Worm (Caenorhabditis elegans): ENCODE results near the gene C15B12.2.

Gene C15B12.2

ce11 chrX:6460123-6460522, 3.1 kb upstream of the C15B12.2 start:
- TF ChIP-seq ceh-63 (GFP tag; optimal IDR thresholded peaks at IDR 0.05) = no peak
- TF ChIP-seq tbx-2 (tag; optimal IDR thresholded peaks at IDR 0.05) = no peak
- TF ChIP-seq sup-37 (GFP tag; optimal IDR thresholded peaks at IDR 0.05) = no peak
- TF ChIP-seq xbp-1 (tag; optimal IDR thresholded peaks at IDR 0.05) = no peak
- no peak for TF ChIP-seq grh-1 (GFP tag; IDR thresholded peaks at IDR 0.05)
- TF ChIP-seq dsc-1 (tag; optimal IDR thresholded peaks at IDR 0.05) = no peak
- TF ChIP-seq swsn-7 (tag; optimal IDR thresholded peaks at IDR 0.05) = no peak
- no peak for TF ChIP-seq rnt-1 (tag; optimal IDR thresholded peaks at IDR 0.05)

ce11 chrX:6461729-6462128, 1.5 kb upstream of the C15B12.2 start, which contains the start of gene K04E7.1:
Gene K04E7.1, plus strand, starts transcription at chrX:6462029.
- no peak for TF ChIP-seq unc-62 (GFP tag; optimal IDR thresholded peaks at IDR 0.05)
- TF ChIP-seq mep-1 (tag; optimal IDR thresholded peaks at IDR 0.05) = no peak
- no peak for TF ChIP-seq dsc-1 (tag; optimal IDR thresholded peaks at IDR 0.05)
- no peak for TF ChIP-seq egl-27 (tag; optimal IDR thresholded peaks at IDR 0.05)
- no peak for TF ChIP-seq jun-1 (tag; optimal IDR thresholded peaks at IDR 0.05)
- TF ChIP-seq aha-1 (tag; optimal IDR thresholded peaks at IDR 0.05) = no peak
- TF ChIP-seq grh-1 (GFP tag; IDR thresholded peaks at IDR 0.05) = no peak
- no peak for TF ChIP-seq sptf-1 (tag; optimal IDR thresholded peaks at IDR 0.05)
- TF ChIP-seq lin-14 (GFP tag; optimal IDR thresholded peaks at IDR 0.05) = no peak
- TF ChIP-seq hlh-4 (tag; optimal IDR thresholded peaks at IDR 0.05) = no peak

- TF ChIP-seq hpl-2 (GFP tag; optimal IDR thresholded peaks at IDR 0.05) = no peak
- no peak for TF ChIP-seq nhr-20 (tag; optimal IDR thresholded peaks at IDR 0.05)
- TF ChIP-seq efl-1 (optimal IDR thresholded peaks at IDR 0.05) = no peak
- TF ChIP-seq efl-1 (GFP tag; optimal IDR thresholded peaks at IDR 0.05 in 1 of 2) = peak in 1 of 2 experiments; percentile 88
- no peak for TF ChIP-seq lin-14 (GFP tag; optimal IDR thresholded peaks at IDR 0.05)
Measured at ce11 chrX:6462479-6462878, 733 bp upstream of the C15B12.2 start.

ce11 chrX:6467462-6467861, 4.2 kb downstream of the C15B12.2 start, which contains the start of gene C15B12.3:
Gene C15B12.3, minus strand, starts transcription at chrX:6467562.
- no peak for TF ChIP-seq ceh-90 (tag; optimal IDR thresholded peaks at IDR 0.05)
- TF ChIP-seq blmp-1 (tag; optimal IDR thresholded peaks at IDR 0.05) = no peak
- no peak for TF ChIP-seq swsn-7 (tag; optimal IDR thresholded peaks at IDR 0.05)
- TF ChIP-seq xbp-1 (tag; optimal IDR thresholded peaks at IDR 0.05) = no peak
- no peak for TF ChIP-seq nhr-11 (tag; optimal IDR thresholded peaks at IDR 0.05)
- TF ChIP-seq nhr-20 (tag; optimal IDR thresholded peaks at IDR 0.05) = no peak
- no peak for TF ChIP-seq nhr-47 (tag; optimal IDR thresholded peaks at IDR 0.05)
- no peak for TF ChIP-seq nhr-19 (GFP tag; conservative IDR thresholded peaks at IDR 0.05)
- TF ChIP-seq tbx-2 (tag; optimal IDR thresholded peaks at IDR 0.05) = no peak
- no peak for TF ChIP-seq fkh-10 (GFP tag; optimal IDR thresholded peaks at IDR 0.05)
- TF ChIP-seq pax-3 (tag; optimal IDR thresholded peaks at IDR 0.05) = no peak
- no peak for TF ChIP-seq sox-4 (tag; optimal IDR thresholded peaks at IDR 0.05)

ce11 chrX:6468499-6468898, 5.3 kb downstream of the C15B12.2 start, which contains the start of gene C15B12.9:
Gene C15B12.9, plus strand, starts transcription at chrX:6468799.
- TF ChIP-seq ceh-90 (tag; optimal IDR thresholded peaks at IDR 0.05) (no peak), unc-86 (tag; optimal IDR thresholded peaks at IDR 0.05) (no peak), nhr-90 (tag; optimal IDR thresholded peaks at IDR 0.05; ENCODE audit: poor library complexity) (no peak), hlh-4 (tag; optimal IDR thresholded peaks at IDR 0.05) (no peak), ztf-11 (tag; optimal IDR thresholded peaks at IDR 0.05) (no peak), ama-1 (optimal IDR thresholded peaks at IDR 0.05) (no peak), nhr-84 (tag; optimal IDR thresholded peaks at IDR 0.05) (no peak), mdl-1 (tag; optimal IDR thresholded peaks at IDR 0.05) (no peak)

Data from whole organism, L1 larva.